Worm (Caenorhabditis elegans): ENCODE results near the gene lact-8.

DNA sequence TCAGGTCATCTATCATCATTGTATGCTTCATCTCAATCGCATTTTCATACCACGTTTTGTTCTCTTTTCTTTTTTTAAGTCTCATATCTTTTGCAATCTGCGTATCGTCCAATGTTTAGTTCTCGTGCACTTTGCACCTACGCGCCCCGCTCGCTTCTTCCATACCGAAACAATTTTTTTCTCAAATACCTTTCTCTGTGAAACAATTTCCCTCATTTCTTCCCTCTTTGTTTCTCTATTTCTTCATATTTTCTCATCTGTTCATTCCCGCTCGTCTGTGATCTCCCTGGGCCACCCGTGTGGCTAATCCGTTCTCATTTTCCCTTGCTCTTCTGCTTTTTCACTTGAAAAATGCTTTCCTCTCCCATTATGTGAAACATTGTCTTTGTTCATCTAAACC, 46.9 kb upstream of the lact-8 start:
- TF ChIP-seq dao-5 (tag; optimal IDR thresholded peaks at IDR 0.05) (no peak), him-1 (tag; optimal IDR thresholded peaks at IDR 0.05) (no peak)
